Worm (Caenorhabditis elegans): ENCODE measurements around the gene F14F9.5.

- TF ChIP-seq ZK546.5 (tag; optimal IDR thresholded peaks at IDR 0.05) (no peak), snpc-4 (tag; optimal IDR thresholded peaks at IDR 0.05) (no peak), nhr-76 (tag; optimal IDR thresholded peaks at IDR 0.05) (no peak), lin-13 (GFP tag; optimal IDR thresholded peaks at IDR 0.05) (no peak), lir-3 (tag; optimal IDR thresholded peaks at IDR 0.05) (no peak), mep-1 (tag; optimal IDR thresholded peaks at IDR 0.05) (no peak), zag-1 (tag; optimal IDR thresholded peaks at IDR 0.05) (no peak), unc-62 (GFP tag; optimal IDR thresholded peaks at IDR 0.05 in 1 of 2) (peak in 1 of 2 experiments; percentile 68), unc-62 (tag; optimal IDR thresholded peaks at IDR 0.05) (no peak), F26F4.8 (GFP tag; conservative IDR thresholded peaks at IDR 0.05) (no peak), dpl-1 (GFP tag; optimal IDR thresholded peaks at IDR 0.05) (no peak), nhr-111 (GFP tag; optimal IDR thresholded peaks at IDR 0.05) (no peak), ztf-11 (tag; optimal IDR thresholded peaks at IDR 0.05) (no peak), tra-1 (GFP tag; IDR thresholded peaks at IDR 0.05) (no peak), nhr-10 (tag; optimal IDR thresholded peaks at IDR 0.05) (no peak)
Observed at ce11 chrV:5089497-5090134, 37.3 kb upstream of the F14F9.5 start, which contains the start of gene glb-32.

All from whole organism, L4 larva.